Worm (Caenorhabditis elegans) whole organism, dauer: Measurements from ENCODE around the gene dnj-23.

Experiments used
- unc-62 ChIP-seq: sonication (generic microtip); optimal IDR thresholded peaks from 2 replicates; lab custom pipeline; 2017; ENCODE audit warnings: missing biosample characterization, missing genetic modification reagents, missing genetic modification characterization

The dnj-23 gene

ce11 chrII:9128132-9128531 is 19.7 kb upstream of the dnj-23 start:
- no peak for TF ChIP-seq unc-62

ce11 chrII:9127379-9127778 is 19.0 kb upstream of the dnj-23 start:
- no peak for TF ChIP-seq unc-62

- no peak for TF ChIP-seq unc-62
These were observed 18.6 kb upstream of the dnj-23 start for ce11 chrII:9126965-9127364.

ce11 chrII:9125007-9125406 is 16.6 kb upstream of the dnj-23 start:
- no peak for TF ChIP-seq unc-62

ce11 chrII:9124353-9124752 is 16.0 kb upstream of the dnj-23 start:
- TF ChIP-seq unc-62 = no peak

- TF ChIP-seq unc-62 = no peak
These were observed 12.6 kb upstream of the dnj-23 start for ce11 chrII:9120813-9121554.

- TF ChIP-seq unc-62 = no peak
These were observed 11.9 kb upstream of the dnj-23 start for ce11 chrII:9120329-9120728.

- TF ChIP-seq unc-62 = no peak
These were observed 9.4 kb upstream of the dnj-23 start for ce11 chrII:9117789-9118242.

ce11 chrII:9116404-9116803 is 8.0 kb upstream of the dnj-23 start:
- TF ChIP-seq unc-62 = no peak

- TF ChIP-seq unc-62 = no peak
These were observed 7.2 kb upstream of the dnj-23 start for ce11 chrII:9115644-9116043.

ce11 chrII:9114972-9115371 is 6.6 kb upstream of the dnj-23 start:
- no peak for TF ChIP-seq unc-62

ce11 chrII:9113759-9114158 is 5.4 kb upstream of the dnj-23 start:
- no peak for TF ChIP-seq unc-62

- TF ChIP-seq unc-62 = no peak
These were observed 4.5 kb upstream of the dnj-23 start, which contains the start of gene jun-1 for ce11 chrII:9112851-9113250. TSS of gene jun-1 (plus strand) at chrII:9113157.

ce11 chrII:9111471-9112016 is 3.1 kb upstream of the dnj-23 start:
- TF ChIP-seq unc-62 = no peak

ce11 chrII:9108905-9109551 is 628 bp upstream of the dnj-23 start, which contains the start of gene T24H10.4:
TSS of gene T24H10.4 (plus strand) at chrII:9109534.
- TF ChIP-seq unc-62 = no peak

ce11 chrII:9107095-9107769 is 1.2 kb downstream of the dnj-23 start, which contains the start of gene dyrb-1:
TSS of gene dyrb-1 (minus strand) at chrII:9107145.
- no peak for TF ChIP-seq unc-62

ce11 chrII:9100798-9101197 is 7.6 kb downstream of the dnj-23 start, which contains the start of gene T24H10.5:
TSS of gene T24H10.5 (plus strand) at chrII:9101098.
- no peak for TF ChIP-seq unc-62
